Fruit fly (Drosophila melanogaster): ENCODE measurements around the gene CG5199.

- no peak for TF ChIP-seq CG8478 (optimal IDR thresholded peaks at IDR 0.05)
- TF ChIP-seq CTCF (optimal IDR thresholded peaks at IDR 0.05): no peak
These were observed 9.7 kb upstream of the CG5199 start for dm6 chr3L:20462391-20462790.
